Fruit fly (Drosophila melanogaster) S2 (cell line): ENCODE results near the gene CG9222.

ENCODE experiments used
- CG8478 ChIP-seq: fragments of >200 bp; optimal IDR thresholded peaks from 2 replicates; lab custom pipeline; 2018
- CTCF ChIP-seq, 2 experiments: fragments of >200 bp; optimal IDR thresholded peaks; 2 replicates each; lab custom pipeline; 2018

DNA sequence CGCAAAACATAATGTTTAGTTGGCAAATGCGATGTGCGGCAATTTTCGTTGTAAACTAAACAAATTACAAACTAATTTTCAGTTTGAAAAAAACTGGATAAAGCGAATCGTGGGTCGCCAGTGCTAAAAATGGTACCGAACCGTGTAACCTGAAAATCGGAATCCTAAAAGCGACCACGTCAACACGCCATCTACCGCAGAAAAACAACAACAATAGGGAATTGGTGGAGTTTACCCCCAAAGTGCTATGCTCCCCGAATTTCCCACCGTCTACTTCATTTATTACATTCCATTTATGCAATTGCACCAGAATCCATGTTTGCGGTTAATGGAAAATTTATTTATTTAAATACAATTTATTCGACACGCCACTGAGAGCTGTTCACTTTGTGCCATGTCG, 42.2 kb downstream of the CG9222 start:
- TF ChIP-seq CG8478 (no peak), CTCF (optimal IDR thresholded peaks at IDR 0.05; lab: Kevin White, UChicago) (peak; percentile 76 to 79)
